Fruit fly (Drosophila melanogaster): ENCODE measurements around the gene Cp15.

dm6 chr3L:8731494-8731994, 3.3 kb downstream of the Cp15 start, which contains the start of gene Cp16:
- no peak for TF ChIP-seq CG9139 (GFP tag; optimal IDR thresholded peaks at IDR 0.05)
- no peak for TF ChIP-seq CG6276 (GFP tag; optimal IDR thresholded peaks at IDR 0.05)
- TF ChIP-seq Blimp-1 (GFP tag; optimal IDR thresholded peaks at IDR 0.05) = no peak
- TF ChIP-seq Gug (GFP tag; IDR thresholded peaks at IDR 0.05) = no peak
- TF ChIP-seq Eip78C (GFP tag) = no peak
